Worm (Caenorhabditis elegans): ENCODE data around the gene srw-145.

DNA sequence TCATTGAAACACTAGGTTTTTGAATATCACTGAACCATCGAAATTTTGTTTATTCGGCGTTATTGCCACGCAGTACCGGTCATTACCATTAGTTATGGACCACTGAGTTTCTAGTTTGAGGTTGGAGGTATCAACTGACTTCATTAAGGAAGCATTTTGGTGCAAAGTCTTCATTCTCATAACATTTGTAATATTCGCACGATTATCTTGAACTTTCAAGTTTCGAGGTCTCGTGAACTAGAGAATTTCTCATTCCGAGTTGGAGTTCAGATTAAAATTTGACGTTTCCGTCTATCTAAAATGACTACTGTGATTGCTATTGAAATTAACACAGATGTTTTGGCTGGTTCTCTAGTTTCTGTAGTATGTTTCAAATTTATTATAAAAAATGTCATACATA, 16.2 kb upstream of the srw-145 start, which contains the start of gene srx-42:
- TF ChIP-seq nhr-76 (tag; optimal IDR thresholded peaks at IDR 0.05) (no peak), nhr-237 (tag; optimal IDR thresholded peaks at IDR 0.05) (no peak), fos-1 (tag; optimal IDR thresholded peaks at IDR 0.05) (no peak), R02D3.7 (tag; optimal IDR thresholded peaks at IDR 0.05) (no peak), dve-1 (tag; optimal IDR thresholded peaks at IDR 0.05; ENCODE audit: insufficient read depth) (no peak), dmd-9 (GFP tag; IDR thresholded peaks at IDR 0.05) (no peak), egl-43 (GFP tag; IDR thresholded peaks at IDR 0.05) (no peak), lin-15B (tag; optimal IDR thresholded peaks at IDR 0.05) (no peak)
